Worm (Caenorhabditis elegans) whole organism, L1 larva: ENCODE data around the gene ttn-1.

ENCODE experiments used
- C16A3.4 ChIP-seq: fragments of 150-350 bp; optimal IDR thresholded peaks from 2 replicates; lab custom pipeline; 2014; ENCODE audit warnings: missing biosample characterization, missing genetic modification characterization
- C34B4.2 ChIP-seq: sonication (generic microtip); optimal IDR thresholded peaks from 2 replicates; lab custom pipeline; 2017; ENCODE audit warnings: mild to moderate bottlenecking, missing genetic modification characterization, missing compliant biosample characterization
- Y116A8C.19 ChIP-seq: sonication (generic microtip); optimal IDR thresholded peaks from 2 replicates; lab custom pipeline; 2016; ENCODE audit warnings: missing compliant biosample characterization, missing genetic modification characterization, borderline replicate concordance
- alr-1 ChIP-seq: fragments of 200-800 bp; sonication (Bioruptor generic); optimal IDR thresholded peaks from 2 replicates; lab custom pipeline; 2018; ENCODE audit warnings: borderline replicate concordance, mild to moderate bottlenecking, missing genetic modification characterization, missing compliant biosample characterization
- aly-2 ChIP-seq: fragments of 150-350 bp; optimal IDR thresholded peaks from 2 replicates; lab custom pipeline; 2014; ENCODE audit warnings: missing biosample characterization, missing genetic modification characterization
- blmp-1 ChIP-seq: fragments of 150-350 bp; optimal IDR thresholded peaks from 2 replicates; lab custom pipeline; 2014; ENCODE audit warnings: missing biosample characterization, missing genetic modification characterization
- ceh-63 ChIP-seq: fragments of 200-800 bp; sonication (Bioruptor generic); optimal IDR thresholded peaks from 2 replicates; lab custom pipeline; 2018; ENCODE audit warnings: mild to moderate bottlenecking, missing genetic modification characterization, missing compliant biosample characterization
- ceh-82 ChIP-seq, 3 experiments: fragments of 150-350 bp in 1 of 3; sonication (generic microtip) in 2 of 3; optimal IDR thresholded peaks; 2 replicates each; lab custom pipeline; 2014 to 2017; ENCODE audit warnings: missing biosample characterization in 3 of 3, missing genetic modification characterization in 3 of 3
- ceh-88 ChIP-seq: fragments of 200-800 bp; sonication (Bioruptor generic); IDR thresholded peaks from 2 replicates; pipeline ENCODE4 v1.3.6; 2022; ENCODE audit warnings: missing genetic modification characterization, missing compliant biosample characterization
- dpl-1 ChIP-seq, 3 experiments: fragments of 150-350 bp in 2 of 3; sonication (generic microtip) in 1 of 3; optimal IDR thresholded peaks; 2 replicates each; lab custom pipeline; 2014 to 2017; ENCODE audit warnings: missing biosample characterization in 3 of 3, missing genetic modification characterization in 3 of 3, missing genetic modification reagents in 3 of 3
- efl-1 ChIP-seq, 4 experiments: fragments of 150-350 bp; optimal IDR thresholded peaks in 3 of 4; peaks in 1 of 4; 1 replicate in 1 of 4; 2 replicates in 3 of 4; lab custom pipeline; 2014; ENCODE audit warnings: missing biosample characterization in 2 of 4, missing genetic modification characterization in 2 of 4, missing genetic modification reagents in 2 of 4
- efl-3 ChIP-seq: fragments of 200-800 bp; sonication (Bioruptor generic); optimal IDR thresholded peaks from 2 replicates; lab custom pipeline; 2018; ENCODE audit warnings: mild to moderate bottlenecking, missing genetic modification characterization, missing compliant biosample characterization
- egl-27 ChIP-seq, 2 experiments: fragments of 150-350 bp in 1 of 2; sonication (generic microtip); optimal IDR thresholded peaks; 3 replicates each; lab custom pipeline; 2017 to 2018; ENCODE audit warnings: missing biosample characterization in 2 of 2, missing genetic modification characterization in 2 of 2, missing genetic modification reagents in 2 of 2
- elt-3 ChIP-seq, 6 experiments: fragments of 150-350 bp in 1 of 6; sonication (generic microtip); optimal IDR thresholded peaks; 2 replicates each; lab custom pipeline; 2017 to 2018; ENCODE audit warnings: missing biosample characterization in 6 of 6, missing genetic modification characterization in 6 of 6, inconsistent platforms in 1 of 6
- ets-5 ChIP-seq: fragments of 200-800 bp; sonication (Bioruptor generic); IDR thresholded peaks from 2 replicates; pipeline ENCODE4 v1.3.6; 2022; ENCODE audit warnings: missing genetic modification characterization, missing compliant biosample characterization
- fkh-10 ChIP-seq: sonication (generic microtip); optimal IDR thresholded peaks from 2 replicates; lab custom pipeline; 2017; ENCODE audit warnings: missing biosample characterization, missing genetic modification reagents, missing genetic modification characterization
- grh-1 ChIP-seq: fragments of 200-800 bp; sonication (Bioruptor generic); IDR thresholded peaks from 2 replicates; pipeline ENCODE4 v1.3.6; 2022; ENCODE audit warnings: missing genetic modification reagents, missing genetic modification characterization, missing compliant biosample characterization
- hlh-17 ChIP-seq: fragments of 200-800 bp; sonication (Bioruptor generic); optimal IDR thresholded peaks from 2 replicates; lab custom pipeline; 2018; ENCODE audit warnings: missing genetic modification characterization, mild to moderate bottlenecking, missing compliant biosample characterization, moderate library complexity, borderline replicate concordance
- hlh-4 ChIP-seq: sonication (generic microtip); optimal IDR thresholded peaks from 2 replicates; lab custom pipeline; 2016; ENCODE audit warnings: mild to moderate bottlenecking, missing genetic modification characterization, missing compliant biosample characterization
- irx-1 ChIP-seq: sonication (generic microtip); optimal IDR thresholded peaks from 2 replicates; lab custom pipeline; 2016; ENCODE audit warnings: missing genetic modification characterization, missing compliant biosample characterization
- isw-1 ChIP-seq: fragments of 200-800 bp; sonication (Bioruptor generic); IDR thresholded peaks from 2 replicates; pipeline ENCODE4 v1.3.6; 2022; ENCODE audit warnings: missing genetic modification characterization, missing compliant biosample characterization
- lin-14 ChIP-seq: fragments of 200-800 bp; sonication (Bioruptor generic); optimal IDR thresholded peaks from 2 replicates; lab custom pipeline; 2018; ENCODE audit warnings: mild to moderate bottlenecking, missing genetic modification characterization, moderate library complexity, missing compliant biosample characterization
- lin-35 ChIP-seq, 2 experiments: fragments of 150-350 bp; optimal IDR thresholded peaks; 2 replicates each; lab custom pipeline; 2014; ENCODE audit warnings: missing biosample characterization in 2 of 2, missing genetic modification characterization in 2 of 2, missing genetic modification reagents in 2 of 2
- lin-39 ChIP-seq: fragments of 150-350 bp; optimal IDR thresholded peaks from 2 replicates; lab custom pipeline; 2014; ENCODE audit warnings: missing biosample characterization, missing genetic modification reagents, missing genetic modification characterization
- lsy-2 ChIP-seq, 2 experiments: fragments of 150-350 bp; optimal IDR thresholded peaks; 2 replicates each; lab custom pipeline; 2014; ENCODE audit warnings: missing biosample characterization in 2 of 2, missing genetic modification characterization in 2 of 2
- mab-9 ChIP-seq: fragments of 200-800 bp; sonication (Bioruptor generic); IDR thresholded peaks from 2 replicates; pipeline ENCODE4 v1.3.6; 2022; ENCODE audit warnings: missing genetic modification reagents, missing genetic modification characterization, missing compliant biosample characterization
- mep-1 ChIP-seq: fragments of 150-350 bp; optimal IDR thresholded peaks from 2 replicates; lab custom pipeline; 2014; ENCODE audit warnings: missing biosample characterization, missing genetic modification characterization
- nhr-12 ChIP-seq: sonication (generic microtip); optimal IDR thresholded peaks from 2 replicates; lab custom pipeline; 2017; ENCODE audit warnings: missing biosample characterization, missing genetic modification characterization
- nhr-28 ChIP-seq: fragments of 150-350 bp; optimal IDR thresholded peaks from 2 replicates; lab custom pipeline; 2014; ENCODE audit warnings: missing biosample characterization, missing genetic modification characterization
- nhr-71 ChIP-seq: sonication (generic microtip); optimal IDR thresholded peaks from 2 replicates; lab custom pipeline; 2016; ENCODE audit warnings: mild to moderate bottlenecking, missing genetic modification characterization, moderate library complexity, missing compliant biosample characterization
- nhr-84 ChIP-seq: sonication (generic microtip); optimal IDR thresholded peaks from 2 replicates; lab custom pipeline; 2017; ENCODE audit warnings: missing biosample characterization, missing genetic modification characterization
- nhr-85 ChIP-seq: sonication (generic microtip); peaks from one replicate; lab custom pipeline; 2016; ENCODE audit warnings: missing genetic modification characterization, inconsistent platforms, missing compliant biosample characterization
- pag-3 ChIP-seq: sonication (generic microtip); optimal IDR thresholded peaks from 2 replicates; lab custom pipeline; 2017; ENCODE audit warnings: missing genetic modification characterization, mild to moderate bottlenecking, missing compliant biosample characterization, antibody characterized with exemption, borderline replicate concordance; ENCODE audit not compliant: insufficient read depth
- pax-3 ChIP-seq: fragments of 200-800 bp; sonication (Bioruptor generic); optimal IDR thresholded peaks from 2 replicates; lab custom pipeline; 2018; ENCODE audit warnings: mild to moderate bottlenecking, missing genetic modification characterization, moderate library complexity, missing compliant biosample characterization
- rnt-1 ChIP-seq: sonication (generic microtip); optimal IDR thresholded peaks from 2 replicates; lab custom pipeline; 2016; ENCODE audit warnings: mild to moderate bottlenecking, missing genetic modification characterization, moderate library complexity, missing compliant biosample characterization
- skn-1 ChIP-seq: fragments of 150-350 bp; optimal IDR thresholded peaks from 2 replicates; lab custom pipeline; 2014; ENCODE audit warnings: missing biosample characterization, missing genetic modification characterization
- snpc-4 ChIP-seq: fragments of 150-350 bp; optimal IDR thresholded peaks from 2 replicates; lab custom pipeline; 2014; ENCODE audit warnings: missing biosample characterization, missing genetic modification characterization
- snu-23 ChIP-seq: sonication (generic microtip); optimal IDR thresholded peaks from 2 replicates; lab custom pipeline; 2016; ENCODE audit warnings: missing genetic modification characterization, missing compliant biosample characterization
- sox-4 ChIP-seq: sonication (generic microtip); optimal IDR thresholded peaks from 2 replicates; lab custom pipeline; 2016; ENCODE audit warnings: missing genetic modification characterization, missing compliant biosample characterization
- sup-37 ChIP-seq: fragments of 200-800 bp; sonication (Bioruptor generic); optimal IDR thresholded peaks from 2 replicates; lab custom pipeline; 2018; ENCODE audit warnings: mild to moderate bottlenecking, missing genetic modification characterization, missing compliant biosample characterization
- swsn-7 ChIP-seq: sonication (generic microtip); optimal IDR thresholded peaks from 2 replicates; lab custom pipeline; 2016; ENCODE audit warnings: missing genetic modification characterization, missing compliant biosample characterization
- unc-30 ChIP-seq: sonication (generic microtip); optimal IDR thresholded peaks from 2 replicates; lab custom pipeline; 2017; ENCODE audit warnings: missing biosample characterization, missing genetic modification characterization
- unc-62 ChIP-seq: fragments of 150-350 bp; optimal IDR thresholded peaks from 2 replicates; lab custom pipeline; 2014; ENCODE audit warnings: missing biosample characterization, missing genetic modification reagents, missing genetic modification characterization
- unc-86 ChIP-seq: sonication (generic microtip); optimal IDR thresholded peaks from 2 replicates; lab custom pipeline; 2016; ENCODE audit warnings: missing genetic modification characterization, missing compliant biosample characterization
- unc-98 ChIP-seq: fragments of 200-800 bp; sonication (Bioruptor generic); IDR thresholded peaks from 2 replicates; pipeline ENCODE4 v1.3.6; 2022; ENCODE audit warnings: missing genetic modification characterization, missing compliant biosample characterization

Gene ttn-1

DNA sequence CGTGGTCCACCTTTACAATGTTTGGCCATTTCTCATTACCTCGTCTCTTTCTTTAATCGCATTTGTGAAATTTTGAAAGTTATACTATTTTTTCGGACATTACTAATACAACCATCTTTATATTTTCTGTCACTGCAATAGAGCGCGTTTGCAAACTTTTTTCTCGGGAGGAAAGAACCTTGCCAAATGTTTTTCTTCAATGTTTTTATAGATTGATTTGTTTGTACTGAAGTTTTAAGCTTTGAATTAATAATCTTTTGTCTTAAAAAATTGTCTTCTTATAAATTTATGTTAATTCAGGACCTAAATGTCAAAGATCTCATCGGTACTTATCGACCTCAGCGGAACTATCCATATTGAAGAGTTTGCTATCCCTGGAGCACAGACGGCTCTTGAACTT, 32.4 kb upstream of the ttn-1 start, which contains the start of gene K08B12.3:
Gene K08B12.3 (plus strand): TSS at position 301 of the 400 bp plus-strand sequence.
- peak in 1 of 2 experiments; percentile 26 for TF ChIP-seq lin-35 (GFP tag; optimal IDR thresholded peaks at IDR 0.05; lab: Kevin White, UChicago)
- TF ChIP-seq dpl-1 (GFP tag; optimal IDR thresholded peaks at IDR 0.05; lab: Kevin White, UChicago), result peak in 1 of 3 experiments; percentile 13
- TF ChIP-seq blmp-1 (tag; lab: Kevin White, UChicago), result peak; percentile 19
- TF ChIP-seq lsy-2 (tag; optimal IDR thresholded peaks at IDR 0.05; lab: Kevin White, UChicago), result peak in 1 of 2 experiments; percentile 11
- TF ChIP-seq mab-9 (GFP tag; lab: Robert Waterston, UW), result no peak
- peak; percentile 23 for TF ChIP-seq snu-23 (GFP tag; lab: Kevin White, UChicago)
- TF ChIP-seq nhr-12, result no peak
- TF ChIP-seq C16A3.4 (tag; lab: Kevin White, UChicago), result peak; percentile 3
- TF ChIP-seq Y116A8C.19, result no peak

- peak; percentile 3 for TF ChIP-seq lin-14
- no peak for TF ChIP-seq unc-98
- TF ChIP-seq nhr-85 (tag; lab: Kevin White, UChicago), result peak; percentile 72
- TF ChIP-seq pag-3 (tag; lab: Kevin White, UChicago), result no peak
- no peak for TF ChIP-seq ets-5 (GFP tag; lab: Robert Waterston, UW)
- TF ChIP-seq dpl-1 (GFP tag; optimal IDR thresholded peaks at IDR 0.05; lab: Kevin White, UChicago), result no peak
- no peak for TF ChIP-seq lsy-2 (tag; optimal IDR thresholded peaks at IDR 0.05; lab: Kevin White, UChicago)
- no peak for TF ChIP-seq alr-1 (tag; lab: Kevin White, UChicago)
- peak; percentile 47 for TF ChIP-seq blmp-1 (tag; lab: Kevin White, UChicago)
Observed at ce11 chrV:6233952-6234351, 31.5 kb upstream of the ttn-1 start.

DNA sequence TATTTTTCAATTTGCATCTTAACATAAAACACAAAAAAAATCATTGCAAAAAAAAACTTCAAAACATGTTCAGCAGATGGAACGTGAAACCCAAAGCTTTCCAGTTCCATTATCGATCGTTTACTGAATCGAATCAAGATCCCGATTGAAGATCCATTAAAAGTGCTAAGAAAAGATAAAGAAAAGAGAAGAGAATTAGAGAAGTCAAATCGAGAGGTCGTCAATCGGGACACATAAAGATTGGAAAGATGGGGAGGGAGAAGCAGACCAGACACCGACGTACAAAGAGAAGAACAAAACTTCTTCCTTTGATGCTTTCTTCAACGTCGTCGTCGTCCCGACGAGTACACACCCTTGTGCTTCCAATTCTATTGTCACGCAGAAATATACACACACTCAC, 30.5 kb upstream of the ttn-1 start:
- no peak for TF ChIP-seq dpl-1 (GFP tag; optimal IDR thresholded peaks at IDR 0.05; lab: Kevin White, UChicago)
- TF ChIP-seq egl-27 (tag; optimal IDR thresholded peaks at IDR 0.05; lab: Kevin White, UChicago), result no peak
- TF ChIP-seq ceh-88, result no peak
- no peak for TF ChIP-seq pax-3 (tag; lab: Kevin White, UChicago)
- TF ChIP-seq unc-30, result no peak
- peak; percentile 63 for TF ChIP-seq lin-14
- TF ChIP-seq nhr-85 (tag; lab: Kevin White, UChicago), result peak; percentile 72
- TF ChIP-seq elt-3 (tag; optimal IDR thresholded peaks at IDR 0.05; lab: Kevin White, UChicago), result peak in 1 of 6 experiments; percentile 11
- no peak for TF ChIP-seq nhr-12
- peak; percentile 38 for TF ChIP-seq nhr-71 (tag; lab: Kevin White, UChicago)
- TF ChIP-seq nhr-84, result no peak
- TF ChIP-seq alr-1 (tag; lab: Kevin White, UChicago), result no peak
- 0 out of 2 replicates have a peak, but pooled peaks have one; percentile 5 for TF ChIP-seq isw-1 (GFP tag; lab: Robert Waterston, UW)
- TF ChIP-seq mep-1, result peak; percentile 52
- TF ChIP-seq C34B4.2, result no peak
- TF ChIP-seq lin-39 (tag; lab: Kevin White, UChicago), result no peak
- peak; percentile 44 for TF ChIP-seq fkh-10 (GFP tag; lab: Kevin White, UChicago)
- TF ChIP-seq unc-62 (GFP tag; lab: Kevin White, UChicago), result no peak
- no peak for TF ChIP-seq hlh-17 (GFP tag; lab: Kevin White, UChicago)
- TF ChIP-seq ceh-82 (tag; optimal IDR thresholded peaks at IDR 0.05; lab: Kevin White, UChicago), result no peak
- TF ChIP-seq ceh-63 (GFP tag; lab: Kevin White, UChicago), result no peak
- TF ChIP-seq lin-35 (GFP tag; optimal IDR thresholded peaks at IDR 0.05; lab: Kevin White, UChicago), result peak in 1 of 2 experiments; percentile 4
- TF ChIP-seq lsy-2 (tag; optimal IDR thresholded peaks at IDR 0.05; lab: Kevin White, UChicago), result peak; percentile 2 to 5
- no peak for TF ChIP-seq efl-1 (optimal IDR thresholded peaks at IDR 0.05; lab: Kevin White, UChicago)
- peak in 1 of 2 experiments; percentile 82 for TF ChIP-seq efl-1 (GFP tag; optimal IDR thresholded peaks at IDR 0.05 in 1 of 2; lab: Kevin White, UChicago)
- no peak for TF ChIP-seq sup-37
- TF ChIP-seq nhr-28 (tag; lab: Kevin White, UChicago), result no peak
- peak; percentile 8 for TF ChIP-seq unc-86 (tag; lab: Kevin White, UChicago)
- no peak for TF ChIP-seq snpc-4 (tag; lab: Kevin White, UChicago)
- TF ChIP-seq snu-23 (GFP tag; lab: Kevin White, UChicago), result peak; percentile 6
- no peak for TF ChIP-seq efl-3 (GFP tag; lab: Kevin White, UChicago)
- no peak for TF ChIP-seq irx-1 (tag; lab: Kevin White, UChicago)
- no peak for TF ChIP-seq aly-2 (tag; lab: Kevin White, UChicago)
- peak; percentile 53 for TF ChIP-seq blmp-1 (tag; lab: Kevin White, UChicago)
- TF ChIP-seq sox-4 (tag; lab: Kevin White, UChicago), result no peak
- TF ChIP-seq skn-1 (tag; lab: Kevin White, UChicago), result no peak
- no peak for TF ChIP-seq grh-1 (GFP tag; lab: Robert Waterston, UW)
- no peak for TF ChIP-seq hlh-4 (tag; lab: Kevin White, UChicago)
- no peak for TF ChIP-seq swsn-7 (tag; lab: Kevin White, UChicago)
- TF ChIP-seq rnt-1 (tag; lab: Kevin White, UChicago), result no peak
